Worm (Caenorhabditis elegans) whole organism, late embryonic: ENCODE results near the gene eef-1A.1.
A peak's percentile ranks its signal among the peaks of the same experiment; 100 is the strongest.

Experiments used
- C38D4.7 ChIP-seq: fragments of 200-800 bp; sonication (Bioruptor generic); optimal IDR thresholded peaks from 2 replicates; lab custom pipeline; 2018; ENCODE audit warnings: mild to moderate bottlenecking, missing genetic modification characterization, moderate library complexity, missing compliant biosample characterization
- K02D7.2 ChIP-seq: sonication (generic microtip); optimal IDR thresholded peaks from 2 replicates; lab custom pipeline; 2017; ENCODE audit warnings: mild to moderate bottlenecking, missing genetic modification characterization, missing compliant biosample characterization
- K09A11.1 ChIP-seq: sonication (generic microtip); optimal IDR thresholded peaks from 2 replicates; lab custom pipeline; 2017; ENCODE audit warnings: antibody characterized with exemption, mild to moderate bottlenecking, missing genetic modification characterization, missing compliant biosample characterization; ENCODE audit not compliant: insufficient read depth
- T23F11.4 ChIP-seq: fragments of 200-800 bp; sonication (Bioruptor generic); optimal IDR thresholded peaks from 2 replicates; lab custom pipeline; 2018; ENCODE audit warnings: mild to moderate bottlenecking, missing genetic modification characterization, missing compliant biosample characterization
- ahr-1 ChIP-seq: sonication (generic microtip); optimal IDR thresholded peaks from 2 replicates; lab custom pipeline; 2016; ENCODE audit warnings: missing genetic modification characterization, missing compliant biosample characterization
- ceh-18 ChIP-seq: sonication (generic microtip); optimal IDR thresholded peaks from 2 replicates; lab custom pipeline; 2016; ENCODE audit warnings: missing genetic modification characterization, missing compliant biosample characterization
- ceh-2 ChIP-seq: sonication (generic microtip); optimal IDR thresholded peaks from 2 replicates; lab custom pipeline; 2016; ENCODE audit warnings: missing genotype, missing genetic modification characterization, missing compliant biosample characterization
- ceh-24 ChIP-seq: sonication (generic microtip); optimal IDR thresholded peaks from 2 replicates; lab custom pipeline; 2016; ENCODE audit warnings: mild to moderate bottlenecking, missing genetic modification characterization, missing compliant biosample characterization
- ceh-31 ChIP-seq: sonication (generic microtip); optimal IDR thresholded peaks from 2 replicates; lab custom pipeline; 2016; ENCODE audit warnings: missing genetic modification characterization, missing compliant biosample characterization
- ceh-45 ChIP-seq: fragments of 200-800 bp; sonication (Bioruptor generic); IDR thresholded peaks from 2 replicates; pipeline ENCODE4 v1.3.6; 2022; ENCODE audit warnings: missing genetic modification reagents, missing genetic modification characterization, missing compliant biosample characterization
- ceh-6 ChIP-seq: fragments of 200-800 bp; sonication (Bioruptor generic); optimal IDR thresholded peaks from 2 replicates; lab custom pipeline; 2018; ENCODE audit warnings: mild to moderate bottlenecking, missing genetic modification characterization, missing compliant biosample characterization
- ceh-9 ChIP-seq: sonication (generic microtip); optimal IDR thresholded peaks from 2 replicates; lab custom pipeline; 2016; ENCODE audit warnings: mild to moderate bottlenecking, missing genetic modification characterization, inconsistent platforms, missing compliant biosample characterization
- che-1 ChIP-seq: sonication (generic microtip); optimal IDR thresholded peaks from 2 replicates; lab custom pipeline; 2016; ENCODE audit warnings: mild to moderate bottlenecking, missing genetic modification characterization, missing compliant biosample characterization
- elt-2 ChIP-seq: sonication (generic microtip); optimal IDR thresholded peaks from 2 replicates; lab custom pipeline; 2016; ENCODE audit warnings: missing genetic modification reagents, missing genetic modification characterization, missing compliant biosample characterization
- ets-4 ChIP-seq: sonication (generic microtip); optimal IDR thresholded peaks from 2 replicates; lab custom pipeline; 2016; ENCODE audit warnings: missing genetic modification characterization, missing compliant biosample characterization
- eyg-1 ChIP-seq: sonication (generic microtip); optimal IDR thresholded peaks from 2 replicates; lab custom pipeline; 2016; ENCODE audit warnings: missing genotype, missing genetic modification characterization, missing compliant biosample characterization
- fkh-10 ChIP-seq: fragments of 150-350 bp; optimal IDR thresholded peaks from 2 replicates; lab custom pipeline; 2014; ENCODE audit warnings: missing biosample characterization, missing genetic modification reagents, missing genetic modification characterization
- fkh-6 ChIP-seq: sonication (generic microtip); optimal IDR thresholded peaks from 2 replicates; lab custom pipeline; 2016; ENCODE audit warnings: missing genetic modification characterization, missing compliant biosample characterization
- gmeb-2 ChIP-seq: sonication (generic microtip); optimal IDR thresholded peaks from 2 replicates; lab custom pipeline; 2016; ENCODE audit warnings: missing genetic modification characterization, inconsistent platforms, missing compliant biosample characterization
- hlh-15 ChIP-seq: sonication (generic microtip); optimal IDR thresholded peaks from 2 replicates; lab custom pipeline; 2016; ENCODE audit warnings: missing genetic modification characterization, missing compliant biosample characterization
- hlh-30 ChIP-seq: sonication (generic microtip); optimal IDR thresholded peaks from 2 replicates; lab custom pipeline; 2017; ENCODE audit warnings: antibody characterized with exemption, missing genetic modification characterization, missing compliant biosample characterization; ENCODE audit not compliant: insufficient read depth
- hlh-8 ChIP-seq: sonication (generic microtip); optimal IDR thresholded peaks from 2 replicates; lab custom pipeline; 2016; ENCODE audit warnings: missing genotype, missing genetic modification characterization, missing compliant biosample characterization
- lin-11 ChIP-seq: fragments of 200-800 bp; sonication (Bioruptor generic); optimal IDR thresholded peaks from 2 replicates; lab custom pipeline; 2018; ENCODE audit warnings: mild to moderate bottlenecking, missing genetic modification characterization, missing compliant biosample characterization
- nfya-1 ChIP-seq: sonication (generic microtip); optimal IDR thresholded peaks from 2 replicates; lab custom pipeline; 2017; ENCODE audit warnings: missing genetic modification characterization, mild to moderate bottlenecking, missing compliant biosample characterization, antibody characterized with exemption, moderate library complexity
- pag-3 ChIP-seq: sonication (generic microtip); optimal IDR thresholded peaks from 2 replicates; lab custom pipeline; 2016; ENCODE audit warnings: missing compliant biosample characterization, missing genetic modification characterization, borderline replicate concordance
- pax-1 ChIP-seq: fragments of 150-350 bp; optimal IDR thresholded peaks from 2 replicates; lab custom pipeline; 2014; ENCODE audit warnings: missing biosample characterization, missing genetic modification characterization
- pqm-1 ChIP-seq: sonication (generic microtip); optimal IDR thresholded peaks from 2 replicates; lab custom pipeline; 2016; ENCODE audit warnings: missing genetic modification characterization, missing compliant biosample characterization
- rnt-1 ChIP-seq: sonication (generic microtip); optimal IDR thresholded peaks from 2 replicates; lab custom pipeline; 2016; ENCODE audit warnings: missing genetic modification characterization, missing compliant biosample characterization
- sdc-2 ChIP-seq: sonication (generic microtip); optimal IDR thresholded peaks from 2 replicates; lab custom pipeline; 2016; ENCODE audit warnings: missing genotype, missing genetic modification characterization, missing compliant biosample characterization
- ttx-3 ChIP-seq: sonication (generic microtip); optimal IDR thresholded peaks from 2 replicates; lab custom pipeline; 2016; ENCODE audit warnings: missing genetic modification reagents, missing genetic modification characterization, missing compliant biosample characterization
- unc-3 ChIP-seq, 2 experiments: fragments of 200-800 bp in 1 of 2; sonication (Bioruptor generic) in 1 of 2; sonication (generic microtip) in 1 of 2; conservative IDR thresholded peaks in 1 of 2; optimal IDR thresholded peaks in 1 of 2; 2 replicates each; pipeline versions ENCODE4 v1.3.6 to Lab custom; 2016 to 2022; ENCODE audit warnings: missing compliant biosample characterization in 2 of 2, missing genetic modification characterization in 2 of 2, missing genetic modification reagents in 1 of 2
- unc-42 ChIP-seq: sonication (generic microtip); optimal IDR thresholded peaks from 2 replicates; lab custom pipeline; 2016; ENCODE audit warnings: missing genotype, missing genetic modification characterization, missing compliant biosample characterization
- unc-86 ChIP-seq: sonication (generic microtip); optimal IDR thresholded peaks from 2 replicates; lab custom pipeline; 2016; ENCODE audit warnings: missing genetic modification characterization, missing compliant biosample characterization
- zip-5 ChIP-seq: sonication (generic microtip); optimal IDR thresholded peaks from 2 replicates; lab custom pipeline; 2016; ENCODE audit warnings: missing genetic modification characterization, missing compliant biosample characterization

The eef-1A.1 gene

ce11 chrIII:6947896-6948295 lies 23.6 kb downstream of the eef-1A.1 start (continued):
- TF ChIP-seq zip-5 = no peak
- TF ChIP-seq unc-3 (GFP tag; conservative IDR thresholded peaks at IDR 0.05; lab: Robert Waterston, UW) = no peak
- TF ChIP-seq unc-3 (tag; optimal IDR thresholded peaks at IDR 0.05; lab: Kevin White, UChicago) = no peak
- no peak for TF ChIP-seq fkh-10 (GFP tag; lab: Kevin White, UChicago)
- no peak for TF ChIP-seq ceh-31 (tag; lab: Kevin White, UChicago)
- no peak for TF ChIP-seq unc-42 (tag; lab: Kevin White, UChicago)
- no peak for TF ChIP-seq sdc-2 (tag; lab: Kevin White, UChicago)
- TF ChIP-seq ttx-3 (tag; lab: Kevin White, UChicago) = no peak
- TF ChIP-seq pax-1 (tag; lab: Kevin White, UChicago) = peak; percentile 31
- no peak for TF ChIP-seq pag-3
- TF ChIP-seq che-1 (tag; lab: Kevin White, UChicago) = no peak
- TF ChIP-seq ahr-1 (tag; lab: Kevin White, UChicago) = no peak
- no peak for TF ChIP-seq hlh-15 (tag; lab: Kevin White, UChicago)
- TF ChIP-seq nfya-1 (tag; lab: Kevin White, UChicago) = peak; percentile 28
- no peak for TF ChIP-seq hlh-8
- TF ChIP-seq ceh-2 (tag; lab: Kevin White, UChicago) = no peak
- TF ChIP-seq ceh-45 (GFP tag; lab: Robert Waterston, UW) = no peak
- TF ChIP-seq ets-4 (tag; lab: Kevin White, UChicago) = no peak
- TF ChIP-seq eyg-1 = no peak
- TF ChIP-seq, all 69 proteins: peak for 5

- TF ChIP-seq ahr-1 (tag; lab: Kevin White, UChicago) = no peak
- TF ChIP-seq lin-11 (tag; lab: Kevin White, UChicago) = no peak
- no peak for TF ChIP-seq ceh-9
- TF ChIP-seq K02D7.2 (tag; lab: Kevin White, UChicago) = no peak
- TF ChIP-seq T23F11.4 (GFP tag; lab: Kevin White, UChicago) = no peak
- TF ChIP-seq hlh-30 (tag; lab: Kevin White, UChicago) = no peak
- TF ChIP-seq C38D4.7 (GFP tag; lab: Kevin White, UChicago) = no peak
- TF ChIP-seq pag-3 = no peak
- no peak for TF ChIP-seq ceh-6 (GFP tag; lab: Kevin White, UChicago)
- TF ChIP-seq unc-86 (tag; lab: Kevin White, UChicago) = no peak
Observed at ce11 chrIII:6946382-6946781, 25.1 kb downstream of the eef-1A.1 start, which contains the start of gene let-711. Gene let-711 (plus strand): TSS chrIII:6946718.

- TF ChIP-seq pqm-1 (tag; lab: Kevin White, UChicago) (no peak), gmeb-2 (tag; lab: Kevin White, UChicago) (no peak), K09A11.1 (no peak), elt-2 (tag; lab: Kevin White, UChicago) (no peak)
Observed at ce11 chrIII:6945747-6946146, 25.8 kb downstream of the eef-1A.1 start, which contains the start of gene abu-13. Gene abu-13 (minus strand): TSS chrIII:6945898.

ce11 chrIII:6945319-6945718 lies 26.2 kb downstream of the eef-1A.1 start:
- TF ChIP-seq unc-3 (GFP tag; conservative IDR thresholded peaks at IDR 0.05; lab: Robert Waterston, UW) (no peak), unc-3 (tag; optimal IDR thresholded peaks at IDR 0.05; lab: Kevin White, UChicago) (no peak), ceh-18 (tag; lab: Kevin White, UChicago) (no peak), fkh-10 (GFP tag; lab: Kevin White, UChicago) (no peak), hlh-30 (tag; lab: Kevin White, UChicago) (no peak), lin-11 (tag; lab: Kevin White, UChicago) (no peak), rnt-1 (no peak), sdc-2 (tag; lab: Kevin White, UChicago) (no peak), fkh-6 (tag; lab: Kevin White, UChicago) (no peak), ceh-24 (tag; lab: Kevin White, UChicago) (no peak)
